Worm (Caenorhabditis elegans): ENCODE measurements around the gene acr-9.

The acr-9 gene

DNA sequence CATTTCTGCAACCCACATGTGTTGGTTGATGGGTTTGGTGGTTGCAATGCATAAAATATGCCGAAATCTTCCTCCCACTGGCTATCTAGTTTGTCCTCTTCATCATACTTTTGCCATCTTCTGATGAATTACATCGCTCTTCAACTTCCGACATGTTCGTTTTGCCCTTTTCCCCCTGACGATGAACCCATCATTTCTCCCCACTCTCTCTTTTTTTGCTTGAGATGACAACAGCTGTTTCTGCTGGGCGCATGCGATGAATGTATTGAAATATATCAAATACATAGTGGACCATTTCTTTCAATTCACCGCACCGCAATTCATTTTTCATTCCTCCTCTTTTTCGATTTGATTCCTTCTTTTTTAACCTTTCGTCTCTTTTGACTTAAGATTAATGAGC is 24.3 kb upstream of the acr-9 start:
- TF ChIP-seq pbrm-1 (GFP tag; IDR thresholded peaks at IDR 0.05) (no peak), cebp-1 (GFP tag; IDR thresholded peaks at IDR 0.05) (no peak), cebp-1 (tag; optimal IDR thresholded peaks at IDR 0.05) (peak; percentile 21)

- TF ChIP-seq K12H6.12 (tag; optimal IDR thresholded peaks at IDR 0.05): no peak
- peak; percentile 91 for TF ChIP-seq attf-5 (GFP tag; optimal IDR thresholded peaks at IDR 0.05)
- no peak for TF ChIP-seq cebp-1 (GFP tag; IDR thresholded peaks at IDR 0.05)
- TF ChIP-seq cebp-1 (tag; optimal IDR thresholded peaks at IDR 0.05): peak; percentile 33
- TF ChIP-seq nhr-80 (tag; optimal IDR thresholded peaks at IDR 0.05): peak; percentile 69
- peak; percentile 59 for TF ChIP-seq pha-4 (tag; optimal IDR thresholded peaks at IDR 0.05)
- no peak for TF ChIP-seq lin-26 (GFP tag; IDR thresholded peaks at IDR 0.05)
- no peak for TF ChIP-seq gei-17 (GFP tag; optimal IDR thresholded peaks at IDR 0.05)
- TF ChIP-seq tbp1 (GFP tag; optimal IDR thresholded peaks at IDR 0.05): peak; percentile 3
Measured at ce11 chrX:13669641-13670040, 22.9 kb upstream of the acr-9 start.

- TF ChIP-seq let-607 (tag; optimal IDR thresholded peaks at IDR 0.05) (no peak), nfya-1 (tag; optimal IDR thresholded peaks at IDR 0.05; ENCODE audit: borderline replicate concordance, insufficient read depth) (no peak), ceh-40 (GFP tag; IDR thresholded peaks at IDR 0.05) (no peak), nhr-120 (GFP tag; IDR thresholded peaks at IDR 0.05) (no peak), F33H1.4 (GFP tag; IDR thresholded peaks at IDR 0.05) (no peak), hlh-26 (GFP tag; conservative IDR thresholded peaks at IDR 0.05) (no peak), bed-1 (GFP tag; IDR thresholded peaks at IDR 0.05) (no peak), nhr-90 (tag; optimal IDR thresholded peaks at IDR 0.05) (no peak), sptf-2 (GFP tag; optimal IDR thresholded peaks at IDR 0.05) (no peak), cebp-2 (GFP tag; IDR thresholded peaks at IDR 0.05) (no peak), aptf-3 (GFP tag; IDR thresholded peaks at IDR 0.05) (no peak), tlf-1 (GFP tag; optimal IDR thresholded peaks at IDR 0.05) (no peak), T07F8.4 (tag; optimal IDR thresholded peaks at IDR 0.05) (no peak)
Measured at ce11 chrX:13668728-13669127, 22.0 kb upstream of the acr-9 start, which contains the start of gene C04A11.2. TSS of gene C04A11.2 (minus strand) at chrX:13668828.

ce11 chrX:13666864-13667263 is 20.2 kb upstream of the acr-9 start:
- no peak for TF ChIP-seq him-1 (tag; optimal IDR thresholded peaks at IDR 0.05)
- TF ChIP-seq tlf-1 (GFP tag; optimal IDR thresholded peaks at IDR 0.05): no peak
- TF ChIP-seq egl-44 (GFP tag; IDR thresholded peaks at IDR 0.05): no peak

ce11 chrX:13665447-13665846 is 18.7 kb upstream of the acr-9 start:
- TF ChIP-seq nfyb-1 (GFP tag; IDR thresholded peaks at IDR 0.05) (peak; percentile 96), ama-1 (optimal IDR thresholded peaks at IDR 0.05) (peak; percentile 47), ama-1 (GFP tag; optimal IDR thresholded peaks at IDR 0.05) (peak; percentile 68 to 95), xnd-1 (tag; optimal IDR thresholded peaks at IDR 0.05) (no peak), attf-5 (GFP tag; optimal IDR thresholded peaks at IDR 0.05) (peak; percentile 89), F49E8.2 (tag; optimal IDR thresholded peaks at IDR 0.05; ENCODE audit: insufficient read depth) (no peak), pbrm-1 (GFP tag; IDR thresholded peaks at IDR 0.05) (peak; percentile 91), madf-8 (GFP tag; conservative IDR thresholded peaks at IDR 0.05) (no peak), Y95B8A.8 (GFP tag; IDR thresholded peaks at IDR 0.05) (0 out of 2 replicates have a peak, but pooled peaks have one; percentile 38), madf-3 (GFP tag; IDR thresholded peaks at IDR 0.05) (peak; percentile 88; the same call in 1 of the 2 replicates), lin-40 (tag; optimal IDR thresholded peaks at IDR 0.05) (peak; percentile 93), ceh-40 (GFP tag; IDR thresholded peaks at IDR 0.05) (peak; percentile 93), F33H1.4 (GFP tag; IDR thresholded peaks at IDR 0.05) (0 out of 2 replicates have a peak, but pooled peaks have one; percentile 26), ztf-18 (tag; optimal IDR thresholded peaks at IDR 0.05) (peak; percentile 79), akir-1 (GFP tag; optimal IDR thresholded peaks at IDR 0.05) (peak; percentile 92), tbx-9 (tag; optimal IDR thresholded peaks at IDR 0.05; ENCODE audit: borderline replicate concordance) (peak; percentile 85), nhr-27 (tag; optimal IDR thresholded peaks at IDR 0.05) (peak; percentile 79), F10E7.11 (tag; optimal IDR thresholded peaks at IDR 0.05) (peak; percentile 96), tbp1 (GFP tag; optimal IDR thresholded peaks at IDR 0.05) (peak; percentile 98), F39B2.1 (GFP tag; IDR thresholded peaks at IDR 0.05) (peak; percentile 37; the same call in 1 of the 2 replicates), hmg-20 (GFP tag; IDR thresholded peaks at IDR 0.05) (peak; percentile 91), ztf-26 (tag; optimal IDR thresholded peaks at IDR 0.05) (peak; percentile 89), atf-7 (tag; optimal IDR thresholded peaks at IDR 0.05) (peak; percentile 88)
